Worm (Caenorhabditis elegans) whole organism, mixed stage, embryonic: ENCODE data around the gene Y57G11C.43.

ENCODE experiments used
- ceh-83 ChIP-seq: fragments of 200-800 bp; sonication (Bioruptor generic); optimal IDR thresholded peaks from 2 replicates; lab custom pipeline; 2018; ENCODE audit warnings: mild to moderate bottlenecking, missing genetic modification characterization, missing compliant biosample characterization
- elt-1 ChIP-seq: sonication (generic microtip); optimal IDR thresholded peaks from 2 replicates; lab custom pipeline; 2017; ENCODE audit warnings: missing genetic modification characterization, mild to moderate bottlenecking, missing compliant biosample characterization, antibody characterized with exemption, moderate library complexity, borderline replicate concordance; ENCODE audit not compliant: insufficient read depth
- pha-4 ChIP-seq: fragments of 150-350 bp; optimal IDR thresholded peaks from 2 replicates; lab custom pipeline; 2018; ENCODE audit warnings: missing biosample characterization, missing genetic modification reagents, missing genetic modification characterization
- snpc-4 ChIP-seq: fragments of 150-350 bp; optimal IDR thresholded peaks from 2 replicates; lab custom pipeline; 2014; ENCODE audit warnings: missing biosample characterization, missing genetic modification characterization
- unc-62 ChIP-seq: fragments of 150-350 bp; optimal IDR thresholded peaks from 2 replicates; lab custom pipeline; 2014; ENCODE audit warnings: missing biosample characterization, missing genetic modification reagents, missing genetic modification characterization

DNA sequence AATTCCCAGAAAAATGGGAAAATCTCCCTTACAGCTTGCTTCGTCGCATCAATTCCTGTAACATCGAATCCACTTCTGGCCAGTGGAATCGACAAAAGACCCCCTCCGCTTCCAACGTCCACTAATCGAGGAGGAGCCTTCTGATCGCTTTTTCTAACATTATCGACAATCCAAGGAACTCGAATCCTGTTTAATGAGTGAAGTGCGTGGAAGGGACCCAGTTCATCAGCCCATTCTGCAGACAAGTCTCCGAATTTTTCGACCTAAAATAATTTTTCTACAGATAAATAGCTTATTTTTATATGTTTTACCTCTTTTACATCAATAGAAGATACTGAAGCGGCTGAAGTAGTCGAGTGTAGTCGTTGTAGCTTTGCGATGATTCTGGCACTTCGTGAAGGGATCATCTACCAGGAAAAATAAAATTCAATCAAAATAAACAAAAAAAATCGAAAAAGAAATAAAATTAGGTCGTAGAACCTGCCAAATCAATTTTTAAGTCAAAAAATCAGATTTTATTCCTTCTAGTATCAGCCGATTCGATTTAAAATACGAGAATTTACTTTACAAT, 26.8 kb downstream of the Y57G11C.43 start, which contains the start of gene coq-3:
- TF ChIP-seq ceh-83 (GFP tag; lab: Kevin White, UChicago) (no peak), elt-1 (no peak), snpc-4 (tag; lab: Kevin White, UChicago) (no peak), pha-4 (no peak), unc-62 (no peak)
